Fruit fly (Drosophila melanogaster): Measurements from ENCODE around the gene Eip78C.

The Eip78C gene

dm6 chr3L:21262426-21262825 lies 36.0 kb downstream of the Eip78C start:
- TF ChIP-seq Hr96 (GFP tag; optimal IDR thresholded peaks at IDR 0.05) (no peak), CG7101 (tag; optimal IDR thresholded peaks at IDR 0.05) (no peak), cic (GFP tag; optimal IDR thresholded peaks at IDR 0.05) (no peak), CG1620 (GFP tag; optimal IDR thresholded peaks at IDR 0.05) (no peak), Clk (GFP tag; optimal IDR thresholded peaks at IDR 0.05) (no peak), toe (GFP tag; optimal IDR thresholded peaks at IDR 0.05) (no peak), pad (GFP tag; optimal IDR thresholded peaks at IDR 0.05) (no peak), Crg-1 (GFP tag; optimal IDR thresholded peaks at IDR 0.05) (no peak), ovo (GFP tag; optimal IDR thresholded peaks at IDR 0.05) (no peak), cnc (optimal IDR thresholded peaks at IDR 0.05) (no peak), CG7045 (GFP tag; optimal IDR thresholded peaks at IDR 0.05) (no peak), Mnt (GFP tag; optimal IDR thresholded peaks at IDR 0.05) (no peak), CG14711 (tag; optimal IDR thresholded peaks at IDR 0.05) (no peak), CG33017 (tag; optimal IDR thresholded peaks at IDR 0.05) (no peak)

dm6 chr3L:21266101-21266656 lies 39.8 kb downstream of the Eip78C start:
- TF ChIP-seq CG33017 (tag; optimal IDR thresholded peaks at IDR 0.05) (peak; percentile 32), ovo (GFP tag; optimal IDR thresholded peaks at IDR 0.05) (no peak), CG5204 (GFP tag; optimal IDR thresholded peaks at IDR 0.05) (no peak), kay (GFP tag; ENCODE audit: borderline replicate concordance) (no peak), CG7045 (GFP tag; optimal IDR thresholded peaks at IDR 0.05) (no peak), Crg-1 (GFP tag; optimal IDR thresholded peaks at IDR 0.05) (no peak), CG12768 (GFP tag; optimal IDR thresholded peaks at IDR 0.05) (peak; percentile 41), tj (GFP tag; optimal IDR thresholded peaks at IDR 0.05) (no peak), cic (GFP tag; optimal IDR thresholded peaks at IDR 0.05) (peak; percentile 58), CG14711 (tag; optimal IDR thresholded peaks at IDR 0.05) (peak; percentile 8), CG1620 (GFP tag; optimal IDR thresholded peaks at IDR 0.05) (no peak), toe (GFP tag; optimal IDR thresholded peaks at IDR 0.05) (no peak), Clk (GFP tag; optimal IDR thresholded peaks at IDR 0.05) (no peak), pad (GFP tag; optimal IDR thresholded peaks at IDR 0.05) (peak; percentile 9), Mnt (GFP tag; optimal IDR thresholded peaks at IDR 0.05) (no peak), CG7101 (tag; optimal IDR thresholded peaks at IDR 0.05) (peak; percentile 2), cnc (optimal IDR thresholded peaks at IDR 0.05) (no peak), CG11617 (GFP tag; optimal IDR thresholded peaks at IDR 0.05) (peak; percentile 17), bab1 (GFP tag; optimal IDR thresholded peaks at IDR 0.05) (no peak), Hr96 (GFP tag; optimal IDR thresholded peaks at IDR 0.05) (no peak)

dm6 chr3L:21267862-21268385 lies 41.5 kb downstream of the Eip78C start, which contains the start of gene CG9391:
Gene CG9391 (minus strand): TSS chr3L:21268335.
- TF ChIP-seq CG14711 (tag; optimal IDR thresholded peaks at IDR 0.05), result peak; percentile 5
- no peak for TF ChIP-seq ovo (GFP tag; optimal IDR thresholded peaks at IDR 0.05)
- TF ChIP-seq CG11617 (GFP tag; optimal IDR thresholded peaks at IDR 0.05), result no peak
- no peak for TF ChIP-seq CG7101 (tag; optimal IDR thresholded peaks at IDR 0.05)

dm6 chr3L:21270480-21270879 lies 44.1 kb downstream of the Eip78C start, which contains the start of gene CG9389:
Gene CG9389 (minus strand): TSS chr3L:21270580.
- TF ChIP-seq cic (GFP tag; optimal IDR thresholded peaks at IDR 0.05), result no peak
- TF ChIP-seq toe (GFP tag; optimal IDR thresholded peaks at IDR 0.05), result no peak
- TF ChIP-seq Clk (GFP tag; optimal IDR thresholded peaks at IDR 0.05), result no peak
- no peak for TF ChIP-seq cnc (optimal IDR thresholded peaks at IDR 0.05)
- no peak for TF ChIP-seq CG33017 (tag; optimal IDR thresholded peaks at IDR 0.05)
- TF ChIP-seq pad (GFP tag; optimal IDR thresholded peaks at IDR 0.05), result no peak
- no peak for TF ChIP-seq Mnt (GFP tag; optimal IDR thresholded peaks at IDR 0.05)
- TF ChIP-seq CG14711 (tag; optimal IDR thresholded peaks at IDR 0.05), result no peak
- TF ChIP-seq CG7045 (GFP tag; optimal IDR thresholded peaks at IDR 0.05), result no peak
- no peak for TF ChIP-seq bab1 (GFP tag; optimal IDR thresholded peaks at IDR 0.05)
- no peak for TF ChIP-seq Crg-1 (GFP tag; optimal IDR thresholded peaks at IDR 0.05)

- TF ChIP-seq CG5204 (GFP tag; optimal IDR thresholded peaks at IDR 0.05), result no peak
- peak; percentile 5 for TF ChIP-seq CG7101 (tag; optimal IDR thresholded peaks at IDR 0.05)
These were observed 47.1 kb downstream of the Eip78C start for dm6 chr3L:21273504-21273903.

- no peak for TF ChIP-seq CG7101 (tag; optimal IDR thresholded peaks at IDR 0.05)
- TF ChIP-seq ovo (GFP tag; optimal IDR thresholded peaks at IDR 0.05), result no peak
- TF ChIP-seq Crg-1 (GFP tag; optimal IDR thresholded peaks at IDR 0.05), result no peak
- no peak for TF ChIP-seq kay (GFP tag; ENCODE audit: borderline replicate concordance)
- TF ChIP-seq tj (GFP tag; optimal IDR thresholded peaks at IDR 0.05), result no peak
- no peak for TF ChIP-seq CG12768 (GFP tag; optimal IDR thresholded peaks at IDR 0.05)
- no peak for TF ChIP-seq CG14711 (tag; optimal IDR thresholded peaks at IDR 0.05)
- TF ChIP-seq CG11617 (GFP tag; optimal IDR thresholded peaks at IDR 0.05), result no peak
- no peak for TF ChIP-seq cnc (optimal IDR thresholded peaks at IDR 0.05)
- no peak for TF ChIP-seq toe (GFP tag; optimal IDR thresholded peaks at IDR 0.05)
- TF ChIP-seq CG7045 (GFP tag; optimal IDR thresholded peaks at IDR 0.05), result no peak
- TF ChIP-seq pad (GFP tag; optimal IDR thresholded peaks at IDR 0.05), result no peak
- TF ChIP-seq Mnt (GFP tag; optimal IDR thresholded peaks at IDR 0.05), result no peak
- no peak for TF ChIP-seq CG33017 (tag; optimal IDR thresholded peaks at IDR 0.05)
- no peak for TF ChIP-seq cic (GFP tag; optimal IDR thresholded peaks at IDR 0.05)
- no peak for TF ChIP-seq CG1620 (GFP tag; optimal IDR thresholded peaks at IDR 0.05)
These were observed 49.5 kb downstream of the Eip78C start for dm6 chr3L:21275921-21276295.

Measured in whole organism, adult.